Worm (Caenorhabditis elegans) whole organism, L1 larva: ENCODE measurements around the gene tag-293.
A peak's percentile ranks its signal among the peaks of the same experiment; 100 is the strongest.
"Not testable (repeated sequence)": the region's sequence is repeated elsewhere in the genome, so short reads cannot be mapped to it uniquely, and the experiment has no call there.

Source experiments
- aha-1 ChIP-seq: fragments of 150-350 bp; optimal IDR thresholded peaks from 2 replicates; lab custom pipeline; 2014; ENCODE audit warnings: missing biosample characterization, missing genetic modification characterization
- aly-2 ChIP-seq: fragments of 150-350 bp; optimal IDR thresholded peaks from 2 replicates; lab custom pipeline; 2014; ENCODE audit warnings: missing biosample characterization, missing genetic modification characterization
- efl-1 ChIP-seq, 4 experiments: fragments of 150-350 bp; optimal IDR thresholded peaks in 3 of 4; peaks in 1 of 4; 1 replicate in 1 of 4; 2 replicates in 3 of 4; lab custom pipeline; 2014; ENCODE audit warnings: missing biosample characterization in 2 of 4, missing genetic modification characterization in 2 of 4, missing genetic modification reagents in 2 of 4
- egl-13 ChIP-seq: sonication (generic microtip); optimal IDR thresholded peaks from 2 replicates; lab custom pipeline; 2016; ENCODE audit warnings: missing genotype, missing genetic modification reagents, missing genetic modification characterization, missing compliant biosample characterization
- elt-3 ChIP-seq, 6 experiments: fragments of 150-350 bp in 1 of 6; sonication (generic microtip); optimal IDR thresholded peaks; 2 replicates each; lab custom pipeline; 2017 to 2018; ENCODE audit warnings: missing biosample characterization in 6 of 6, missing genetic modification characterization in 6 of 6, inconsistent platforms in 1 of 6
- ets-5 ChIP-seq: fragments of 200-800 bp; sonication (Bioruptor generic); IDR thresholded peaks from 2 replicates; pipeline ENCODE4 v1.3.6; 2022; ENCODE audit warnings: missing genetic modification characterization, missing compliant biosample characterization
- fkh-4 ChIP-seq: sonication (generic microtip); optimal IDR thresholded peaks from 2 replicates; lab custom pipeline; 2016; ENCODE audit warnings: missing compliant biosample characterization, missing genetic modification characterization, borderline replicate concordance
- grh-1 ChIP-seq: fragments of 200-800 bp; sonication (Bioruptor generic); IDR thresholded peaks from 2 replicates; pipeline ENCODE4 v1.3.6; 2022; ENCODE audit warnings: missing genetic modification reagents, missing genetic modification characterization, missing compliant biosample characterization
- hpl-2 ChIP-seq: fragments of 150-350 bp; optimal IDR thresholded peaks from 2 replicates; lab custom pipeline; 2014; ENCODE audit warnings: missing biosample characterization, missing genetic modification reagents, missing genetic modification characterization
- lin-14 ChIP-seq: fragments of 200-800 bp; sonication (Bioruptor generic); optimal IDR thresholded peaks from 2 replicates; lab custom pipeline; 2018; ENCODE audit warnings: mild to moderate bottlenecking, missing genetic modification characterization, moderate library complexity, missing compliant biosample characterization
- lin-15B ChIP-seq: fragments of 150-350 bp; sonication (generic microtip); optimal IDR thresholded peaks from 3 replicates; lab custom pipeline; 2014; ENCODE audit warnings: missing biosample characterization, missing genetic modification characterization
- lin-35 ChIP-seq, 2 experiments: fragments of 150-350 bp; optimal IDR thresholded peaks; 2 replicates each; lab custom pipeline; 2014; ENCODE audit warnings: missing biosample characterization in 2 of 2, missing genetic modification characterization in 2 of 2, missing genetic modification reagents in 2 of 2
- nhr-237 ChIP-seq: fragments of 150-350 bp; optimal IDR thresholded peaks from 2 replicates; lab custom pipeline; 2014; ENCODE audit warnings: missing biosample characterization, missing genetic modification characterization
- nhr-84 ChIP-seq: sonication (generic microtip); optimal IDR thresholded peaks from 2 replicates; lab custom pipeline; 2017; ENCODE audit warnings: missing biosample characterization, missing genetic modification characterization
- nhr-85 ChIP-seq: sonication (generic microtip); peaks from one replicate; lab custom pipeline; 2016; ENCODE audit warnings: missing genetic modification characterization, inconsistent platforms, missing compliant biosample characterization
- pag-3 ChIP-seq: sonication (generic microtip); optimal IDR thresholded peaks from 2 replicates; lab custom pipeline; 2017; ENCODE audit warnings: missing genetic modification characterization, mild to moderate bottlenecking, missing compliant biosample characterization, antibody characterized with exemption, borderline replicate concordance; ENCODE audit not compliant: insufficient read depth
- zip-4 ChIP-seq: fragments of 200-800 bp; sonication (Bioruptor generic); optimal IDR thresholded peaks from 2 replicates; lab custom pipeline; 2018; ENCODE audit warnings: mild to moderate bottlenecking, missing genetic modification characterization, moderate library complexity, missing compliant biosample characterization

Gene tag-293

DNA sequence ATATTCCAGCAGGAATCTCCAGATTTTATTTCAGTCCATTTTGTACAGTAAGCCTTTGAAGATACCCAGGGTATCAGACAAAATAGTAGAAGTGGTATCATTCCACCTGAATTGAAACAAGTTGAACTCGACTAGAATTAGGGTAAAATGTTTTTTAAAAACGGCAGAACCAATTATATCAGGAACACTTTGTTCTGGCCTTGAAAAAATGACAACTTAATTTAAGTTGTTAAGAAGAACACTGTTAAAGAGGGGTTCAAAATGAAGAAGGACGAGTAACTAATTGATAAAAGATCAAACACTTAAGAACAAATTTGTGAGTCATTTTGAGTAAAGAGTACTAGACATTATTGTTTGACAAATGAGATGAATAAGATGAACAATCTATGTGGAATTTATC, 34.5 kb downstream of the tag-293 start, which contains the start of gene lmd-4:
TSS of gene lmd-4 (minus strand) at position 101 of the 400 bp plus-strand sequence.
- TF ChIP-seq pag-3 (no peak), efl-1 (optimal IDR thresholded peaks at IDR 0.05; lab: Kevin White, UChicago) (no peak), efl-1 (GFP tag; optimal IDR thresholded peaks at IDR 0.05 in 1 of 2; lab: Kevin White, UChicago) (peak in 1 of 2 experiments; percentile 17), aha-1 (no peak)
- TF ChIP-seq, all 84 proteins: peak for 1

DNA sequence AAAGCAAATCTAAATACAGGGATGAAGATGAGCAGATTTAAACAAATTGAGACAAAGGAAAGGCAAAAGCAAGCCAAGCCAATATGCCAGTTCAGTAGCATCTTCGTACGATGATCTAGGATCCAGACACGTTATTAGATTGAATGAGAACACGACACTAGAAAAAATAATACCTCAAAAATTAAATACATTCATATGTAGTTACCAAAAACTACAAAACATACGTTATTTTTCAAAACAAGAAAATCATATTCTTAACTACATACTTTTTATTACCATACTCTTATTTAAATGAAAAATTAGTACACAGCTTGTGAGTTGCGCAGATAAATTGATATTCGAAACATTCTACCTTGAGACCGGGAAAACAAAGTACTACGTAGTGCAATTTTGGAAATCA, 42.1 kb downstream of the tag-293 start, which contains the start of gene srx-6:
TSS of gene srx-6 (minus strand) at position 101 of the 400 bp plus-strand sequence.
- no peak for TF ChIP-seq hpl-2
- no peak for TF ChIP-seq ets-5 (GFP tag; lab: Robert Waterston, UW)
- TF ChIP-seq lin-15B, result no peak
- TF ChIP-seq aly-2 (tag; lab: Kevin White, UChicago), result no peak
- no peak for TF ChIP-seq lin-35 (GFP tag; optimal IDR thresholded peaks at IDR 0.05; lab: Kevin White, UChicago)
- no peak for TF ChIP-seq nhr-85 (tag; lab: Kevin White, UChicago)
- TF ChIP-seq egl-13 (tag; lab: Kevin White, UChicago), result no peak
- no peak for TF ChIP-seq nhr-84 (tag; lab: Kevin White, UChicago)
- TF ChIP-seq fkh-4 (tag; lab: Kevin White, UChicago), result no peak
- TF ChIP-seq lin-14 (GFP tag; lab: Kevin White, UChicago), result no peak
- no peak for TF ChIP-seq zip-4 (GFP tag; lab: Kevin White, UChicago)

DNA sequence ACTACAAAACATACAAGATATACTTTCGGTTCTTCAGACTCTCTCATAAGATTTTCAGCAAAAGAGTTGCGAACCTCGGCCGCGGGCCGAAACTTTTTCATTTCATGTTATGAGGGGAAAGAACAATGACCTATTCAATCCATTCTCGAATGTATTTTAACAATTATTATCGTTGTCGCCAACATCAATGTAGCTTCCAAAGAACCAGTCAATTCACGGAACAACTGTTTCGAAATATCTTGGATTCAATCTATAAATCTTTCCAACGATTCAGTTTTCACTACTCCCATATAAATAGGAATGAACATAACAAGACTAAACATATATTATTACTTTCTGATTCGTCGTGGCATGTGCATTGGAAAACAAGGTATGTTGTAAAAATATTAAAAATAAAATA, 48.3 kb downstream of the tag-293 start, which contains the start of gene F07G11.1:
TSS of gene F07G11.1 (plus strand) at position 301 of the 400 bp plus-strand sequence.
- TF ChIP-seq grh-1 (GFP tag; lab: Robert Waterston, UW) (no peak), efl-1 (optimal IDR thresholded peaks at IDR 0.05; lab: Kevin White, UChicago) (no peak), efl-1 (GFP tag; optimal IDR thresholded peaks at IDR 0.05 in 1 of 2; lab: Kevin White, UChicago) (peak in 1 of 2 experiments; percentile 28)

DNA sequence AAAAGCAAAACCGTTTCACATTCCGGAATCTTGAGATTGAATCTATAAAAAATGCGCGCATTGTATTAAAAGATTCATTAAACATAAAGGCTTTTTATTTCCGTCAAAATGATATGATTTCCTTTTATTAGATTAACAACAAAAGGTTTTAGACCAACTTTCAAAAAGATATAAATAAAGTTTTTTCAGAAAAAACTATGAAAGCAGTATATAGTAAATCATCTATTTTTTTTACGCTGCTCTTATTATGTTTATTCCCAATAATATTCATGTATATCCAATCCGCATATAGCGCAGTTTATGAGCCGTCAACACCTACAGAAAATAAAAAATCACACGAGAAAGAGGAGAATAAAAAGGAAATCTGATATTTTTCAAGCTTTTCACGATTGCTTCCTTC, 50.9 kb downstream of the tag-293 start, which contains the start of gene F07G11.2:
TSS of gene F07G11.2 (plus strand) at position 301 of the 400 bp plus-strand sequence.
- not testable (repeated sequence) for TF ChIP-seq elt-3 (tag; optimal IDR thresholded peaks at IDR 0.05; lab: Kevin White, UChicago); nhr-237; grh-1 (GFP tag; lab: Robert Waterston, UW)
- TF ChIP-seq, all 84 proteins: peak for 0; not testable (repeated sequence) for 84
